Fruit fly (Drosophila melanogaster) whole organism, larva: ENCODE measurements around the gene CG31268.

Experiments
- noc ChIP-seq: fragments of 200-800 bp; sonication (Bioruptor generic); optimal IDR thresholded peaks from 3 replicates; lab custom pipeline; 2019; ENCODE audit warnings: missing biosample characterization, mild to moderate bottlenecking, missing genetic modification characterization, moderate library complexity

The CG31268 gene

dm6 chr3R:17003468-17003867, 28.1 kb upstream of the CG31268 start:
- no peak for TF ChIP-seq noc (tag; lab: Kevin White, UChicago)

DNA sequence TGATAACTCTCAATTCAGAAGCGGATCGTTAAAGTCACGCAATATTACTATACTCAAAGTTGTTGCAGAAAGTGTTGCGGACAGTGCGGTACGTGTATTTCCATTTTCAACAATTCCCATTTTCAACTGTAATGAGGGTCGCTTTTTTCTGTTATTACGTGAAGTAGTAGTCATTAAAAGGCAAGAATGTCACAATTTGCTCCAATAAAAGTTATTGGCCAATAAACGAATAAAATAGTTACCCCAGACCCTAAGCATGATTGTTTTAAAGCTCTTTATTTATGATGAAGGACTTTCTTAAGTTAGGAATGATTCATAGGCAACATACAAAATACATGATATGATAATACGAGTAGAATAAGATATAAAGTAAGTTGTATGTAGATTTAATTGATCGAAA, 24.3 kb upstream of the CG31268 start:
- no peak for TF ChIP-seq noc (tag; lab: Kevin White, UChicago)

dm6 chr3R:17008018-17008674, 23.5 kb upstream of the CG31268 start, which contains the start of gene CG8907:
Gene CG8907 (plus strand): TSS chr3R:17008269.
- TF ChIP-seq noc (tag; lab: Kevin White, UChicago): peak; percentile 38

DNA sequence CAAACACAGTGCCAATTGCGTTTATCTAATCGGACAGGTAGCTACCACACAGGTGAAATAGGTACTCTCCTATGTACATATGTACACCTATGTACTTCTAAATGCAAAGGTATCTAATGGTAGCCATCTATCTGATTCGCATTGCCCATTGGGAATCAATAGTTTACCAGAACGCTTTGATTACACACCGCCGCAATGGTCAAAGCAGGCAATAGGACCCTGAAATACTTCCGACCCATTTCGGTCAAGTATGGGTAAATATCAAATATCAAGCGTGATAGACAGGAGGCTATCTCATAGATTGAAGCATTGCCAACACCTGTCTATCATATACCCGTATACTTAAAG, 23.0 kb upstream of the CG31268 start:
- no peak for TF ChIP-seq noc (tag; lab: Kevin White, UChicago)

DNA sequence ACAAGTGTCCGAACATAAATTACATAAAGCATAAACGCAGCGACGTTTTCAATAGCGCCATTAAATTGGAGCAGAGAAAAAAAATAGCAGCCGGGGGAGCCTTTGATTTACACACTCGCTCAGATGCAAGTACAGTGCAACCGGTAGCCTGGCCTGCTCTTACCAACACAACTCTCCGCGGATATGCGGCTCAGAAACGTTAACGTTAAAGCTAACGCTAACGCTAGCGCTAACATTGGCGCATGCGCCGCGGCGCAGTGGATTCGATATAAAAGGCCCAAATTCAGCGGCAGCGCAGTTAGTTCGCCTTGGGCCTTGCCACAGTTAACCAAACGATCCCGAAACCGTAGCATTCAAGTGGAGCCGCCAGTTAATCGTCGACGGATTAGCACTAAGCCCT, 17.3 kb upstream of the CG31268 start, which contains the start of gene Pxd:
TSS of gene Pxd (plus strand) at position 301 of the 400 bp plus-strand sequence.
- no peak for TF ChIP-seq noc (tag; lab: Kevin White, UChicago)

DNA sequence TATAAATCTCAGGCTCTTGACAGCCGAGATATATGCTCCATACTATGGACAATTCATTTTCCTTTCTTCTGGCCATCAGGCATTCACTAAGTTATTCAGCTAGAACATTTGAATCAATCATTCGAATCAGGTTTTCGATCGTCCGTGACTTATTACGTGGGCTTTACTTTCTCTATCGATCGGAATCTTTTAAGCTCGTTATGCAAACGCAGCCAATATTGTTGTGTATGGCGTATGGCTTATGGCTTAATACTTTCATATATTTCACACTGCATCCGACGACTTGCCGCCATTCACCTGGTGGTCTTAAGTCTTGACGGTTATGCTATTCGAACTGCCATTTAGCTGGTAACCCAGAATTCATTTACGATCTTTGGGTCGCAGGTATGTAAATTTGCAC, 15.4 kb upstream of the CG31268 start:
- no peak for TF ChIP-seq noc (tag; lab: Kevin White, UChicago)

- no peak for TF ChIP-seq noc (tag; lab: Kevin White, UChicago)
Measured at dm6 chr3R:17018902-17019527, 12.6 kb upstream of the CG31268 start.

dm6 chr3R:17020956-17021355, 10.6 kb upstream of the CG31268 start, which contains the start of gene Adsl:
Gene Adsl (minus strand): TSS chr3R:17021120.
- no peak for TF ChIP-seq noc (tag; lab: Kevin White, UChicago)

DNA sequence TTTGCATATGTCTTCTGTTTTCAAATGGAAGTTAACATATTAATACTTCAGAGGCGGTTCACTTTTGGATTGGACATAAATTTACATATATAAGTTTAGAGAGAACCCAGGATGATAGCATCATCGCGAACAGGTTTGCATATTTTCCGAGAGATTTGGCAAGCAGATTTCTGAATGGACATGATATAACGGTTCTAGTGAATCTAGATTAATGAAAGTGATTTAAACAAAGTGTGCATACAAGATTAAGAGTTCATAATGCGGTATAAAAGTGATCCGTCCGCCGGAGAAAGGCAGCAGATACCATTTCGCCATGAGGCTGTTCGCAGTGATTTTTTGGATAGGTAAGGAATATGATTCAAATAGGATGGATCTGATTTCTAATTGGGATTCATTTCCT, 3.2 kb upstream of the CG31268 start, which contains the start of gene CG5225:
TSS of gene CG5225 (plus strand) at position 301 of the 400 bp plus-strand sequence.
- no peak for TF ChIP-seq noc (tag; lab: Kevin White, UChicago)

DNA sequence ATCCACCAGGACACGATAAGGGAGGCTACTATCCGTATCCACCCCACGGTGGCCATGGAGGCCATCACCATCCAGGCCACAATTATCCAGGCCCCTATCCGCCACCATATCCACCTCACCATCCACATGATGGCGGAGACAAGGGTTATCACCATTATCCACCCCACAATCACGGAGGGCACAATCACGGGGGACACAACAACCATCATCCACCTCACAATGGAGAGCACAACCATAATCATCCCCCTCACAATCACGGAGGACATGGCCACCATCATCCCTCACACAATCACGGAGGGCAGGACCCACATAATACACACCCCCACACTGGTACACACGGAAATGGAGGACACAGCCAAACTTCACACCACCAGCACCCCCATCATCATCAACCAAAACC, 1.8 kb upstream of the CG31268 start:
- TF ChIP-seq noc (tag; lab: Kevin White, UChicago): no peak

DNA sequence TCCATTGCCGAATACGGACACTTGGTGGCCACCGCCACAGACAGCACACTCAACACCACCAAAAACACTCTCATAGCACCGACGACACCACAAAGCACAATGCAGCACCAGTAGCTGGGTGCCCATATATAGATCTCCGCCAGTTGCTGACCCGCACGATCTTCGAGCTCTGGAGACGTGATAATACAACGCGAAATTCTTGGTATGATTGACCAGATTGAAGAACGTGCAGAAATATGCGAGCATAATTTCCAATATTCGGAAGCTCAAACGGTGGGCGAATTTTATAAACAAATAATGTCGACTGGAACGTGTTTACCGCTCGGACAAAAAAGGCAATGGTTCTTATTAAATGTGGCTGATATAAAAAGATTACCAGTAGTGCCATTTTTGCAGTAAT, 4.3 kb downstream of the CG31268 start, which contains the start of gene CG4009:
TSS of gene CG4009 (minus strand) at position 101 of the 400 bp plus-strand sequence.
- no peak for TF ChIP-seq noc (tag; lab: Kevin White, UChicago)

dm6 chr3R:17039993-17040807, 8.6 kb downstream of the CG31268 start, which contains the start of the genes CG18213 and Trm7-32:
Gene CG18213 (minus strand): TSS chr3R:17040203.
Gene Trm7-32 (plus strand): TSS chr3R:17040682.
- no peak for TF ChIP-seq noc (tag; lab: Kevin White, UChicago)

DNA sequence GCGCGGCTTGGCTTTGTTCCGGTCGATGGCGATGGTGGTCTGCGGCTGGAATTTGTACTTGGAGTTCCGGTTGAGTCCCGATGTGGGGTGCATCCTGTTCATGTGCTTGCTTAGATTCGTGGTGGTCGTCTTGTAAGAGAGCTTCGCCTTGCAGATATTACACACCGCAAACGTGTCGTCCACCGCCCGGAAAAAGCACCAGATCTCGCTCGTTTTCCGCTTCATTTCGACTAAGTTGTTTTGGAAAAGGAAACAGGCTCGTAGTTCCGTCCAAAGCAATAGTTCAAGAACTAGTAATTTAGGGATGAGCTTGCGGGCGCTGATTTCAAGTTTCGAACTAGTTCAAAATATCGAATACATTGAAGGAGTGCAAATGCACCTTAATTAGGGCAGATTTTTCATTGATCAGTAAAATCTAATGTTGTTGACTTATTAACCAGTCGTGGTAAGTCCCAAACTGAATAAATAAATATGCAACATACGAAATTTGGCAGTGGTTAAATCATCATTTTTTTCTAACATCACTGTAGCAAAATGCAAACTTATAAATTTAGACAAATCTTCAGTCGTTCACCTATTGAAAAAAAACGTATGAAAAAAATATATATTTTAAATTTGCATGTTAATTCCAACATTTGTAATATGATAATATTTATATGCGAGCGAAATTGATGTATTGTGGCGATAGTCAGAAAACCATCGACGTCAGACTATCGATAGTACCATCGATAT, 11.4 kb downstream of the CG31268 start, which contains the start of the genes bdwf and Patr-1:
TSS of gene bdwf (minus strand) at position 299 of the 732 bp plus-strand sequence.
TSS of gene Patr-1 (plus strand) at position 727 of the 732 bp plus-strand sequence.
- TF ChIP-seq noc (tag; lab: Kevin White, UChicago): no peak

DNA sequence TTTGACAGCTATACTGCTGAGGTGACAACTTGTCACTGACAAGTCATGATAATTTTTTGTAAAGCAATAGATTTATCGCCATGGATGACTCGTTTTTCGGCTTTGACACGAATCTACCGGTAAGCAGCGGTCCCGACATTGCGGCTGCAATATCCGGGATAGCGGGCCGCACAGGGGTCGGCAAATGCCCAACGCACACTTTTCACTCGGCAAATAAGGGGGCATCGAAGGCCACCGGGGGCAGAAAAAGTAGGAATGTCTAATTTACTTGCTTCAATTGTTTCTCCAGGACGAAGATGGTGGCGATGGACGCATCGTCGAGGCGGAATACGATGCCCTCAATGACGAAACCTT, 11.9 kb downstream of the CG31268 start:
- no peak for TF ChIP-seq noc (tag; lab: Kevin White, UChicago)

DNA sequence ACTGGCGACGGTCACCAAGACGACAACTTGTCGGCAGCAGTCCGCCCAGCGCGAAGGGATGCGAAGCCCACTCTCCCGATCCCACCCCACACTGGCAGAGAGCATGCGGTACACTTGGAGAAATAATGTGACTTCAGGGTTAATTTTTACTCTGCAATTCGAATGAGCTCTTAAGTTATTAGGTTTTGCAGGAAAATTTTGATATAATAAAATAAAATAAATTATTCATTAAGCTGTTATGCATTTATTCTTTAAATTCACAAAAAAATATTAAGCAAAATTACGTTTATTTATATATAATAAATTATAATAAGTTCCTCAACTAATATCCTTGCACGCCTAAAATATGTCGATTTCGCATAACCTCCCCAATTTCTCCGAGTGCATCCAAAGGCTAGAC, 17.3 kb downstream of the CG31268 start:
- no peak for TF ChIP-seq noc (tag; lab: Kevin White, UChicago)
